Worm (Caenorhabditis elegans) whole organism, L2 larva: ENCODE measurements around the gene chpf-1.

Experiments
- F13H6.1 ChIP-seq: sonication (generic microtip); optimal IDR thresholded peaks from 2 replicates; lab custom pipeline; 2016; ENCODE audit warnings: missing genetic modification characterization, missing compliant biosample characterization
- R02D3.7 ChIP-seq: fragments of 150-350 bp; optimal IDR thresholded peaks from 2 replicates; lab custom pipeline; 2014; ENCODE audit warnings: missing biosample characterization, missing genetic modification characterization
- Y55F3AM.14 ChIP-seq: fragments of 200-800 bp; sonication (Bioruptor generic); optimal IDR thresholded peaks from 2 replicates; lab custom pipeline; 2018; ENCODE audit warnings: mild to moderate bottlenecking, missing genetic modification characterization, missing compliant biosample characterization
- ZK546.5 ChIP-seq: sonication (generic microtip); optimal IDR thresholded peaks from 2 replicates; lab custom pipeline; 2017; ENCODE audit warnings: missing biosample characterization, missing genetic modification characterization
- alr-1 ChIP-seq: fragments of 150-350 bp; optimal IDR thresholded peaks from 2 replicates; lab custom pipeline; 2014; ENCODE audit warnings: missing biosample characterization, missing genetic modification characterization
- aly-2 ChIP-seq: fragments of 150-350 bp; optimal IDR thresholded peaks from 2 replicates; lab custom pipeline; 2014; ENCODE audit warnings: missing biosample characterization, missing genetic modification characterization
- ama-1 ChIP-seq: fragments of 150-350 bp; optimal IDR thresholded peaks from 2 replicates; lab custom pipeline; 2018; ENCODE audit warnings: inconsistent platforms
- blmp-1 ChIP-seq: sonication (generic microtip); optimal IDR thresholded peaks from 2 replicates; lab custom pipeline; 2017; ENCODE audit warnings: missing genetic modification characterization, mild to moderate bottlenecking, missing compliant biosample characterization, antibody characterized with exemption, moderate library complexity; ENCODE audit not compliant: insufficient read depth
- ceh-82 ChIP-seq: fragments of 150-350 bp; optimal IDR thresholded peaks from 2 replicates; lab custom pipeline; 2014; ENCODE audit warnings: missing biosample characterization, missing genetic modification characterization
- crh-2 ChIP-seq: sonication (generic microtip); optimal IDR thresholded peaks from 2 replicates; lab custom pipeline; 2017; ENCODE audit warnings: missing biosample characterization, missing genetic modification characterization
- egl-27 ChIP-seq: sonication (generic microtip); optimal IDR thresholded peaks from 3 replicates; lab custom pipeline; 2017; ENCODE audit warnings: missing biosample characterization, missing genetic modification reagents, missing genetic modification characterization
- elt-1 ChIP-seq: fragments of 150-350 bp; optimal IDR thresholded peaks from 2 replicates; lab custom pipeline; 2014; ENCODE audit warnings: missing biosample characterization, missing genetic modification characterization
- fos-1 ChIP-seq: fragments of 150-350 bp; optimal IDR thresholded peaks from 2 replicates; lab custom pipeline; 2014; ENCODE audit warnings: missing biosample characterization, missing genetic modification characterization
- lin-39 ChIP-seq: fragments of 150-350 bp; optimal IDR thresholded peaks from 2 replicates; lab custom pipeline; 2014; ENCODE audit warnings: missing biosample characterization, missing genetic modification reagents, missing genetic modification characterization
- mab-5 ChIP-seq: fragments of 150-350 bp; optimal IDR thresholded peaks from 2 replicates; lab custom pipeline; 2014; ENCODE audit warnings: missing biosample characterization, missing genetic modification characterization
- mdl-1 ChIP-seq, 2 experiments: fragments of 150-350 bp in 1 of 2; sonication (generic microtip) in 1 of 2; optimal IDR thresholded peaks; 2 replicates each; lab custom pipeline; 2017; ENCODE audit warnings: missing biosample characterization in 2 of 2, missing genetic modification characterization in 2 of 2
- nhr-11 ChIP-seq: fragments of 150-350 bp; optimal IDR thresholded peaks from 2 replicates; lab custom pipeline; 2014; ENCODE audit warnings: missing biosample characterization, missing genetic modification characterization
- nhr-12 ChIP-seq: fragments of 150-350 bp; optimal IDR thresholded peaks from 2 replicates; lab custom pipeline; 2014; ENCODE audit warnings: missing biosample characterization, missing genetic modification characterization
- nhr-129 ChIP-seq: fragments of 150-350 bp; optimal IDR thresholded peaks from 2 replicates; lab custom pipeline; 2014; ENCODE audit warnings: missing biosample characterization, missing genetic modification characterization
- nhr-21 ChIP-seq: fragments of 150-350 bp; optimal IDR thresholded peaks from 2 replicates; lab custom pipeline; 2014; ENCODE audit warnings: missing biosample characterization, missing genetic modification characterization
- nhr-23 ChIP-seq: fragments of 150-350 bp; optimal IDR thresholded peaks from 2 replicates; lab custom pipeline; 2014; ENCODE audit warnings: missing biosample characterization, missing genetic modification reagents, missing genetic modification characterization
- nhr-237 ChIP-seq: fragments of 150-350 bp; optimal IDR thresholded peaks from 2 replicates; lab custom pipeline; 2014; ENCODE audit warnings: missing biosample characterization, missing genetic modification characterization
- peb-1 ChIP-seq: fragments of 150-350 bp; optimal IDR thresholded peaks from 2 replicates; lab custom pipeline; 2014; ENCODE audit warnings: missing biosample characterization, missing genetic modification characterization
- sem-4 ChIP-seq: fragments of 150-350 bp; optimal IDR thresholded peaks from 2 replicates; lab custom pipeline; 2014; ENCODE audit warnings: missing biosample characterization, missing genetic modification reagents, missing genetic modification characterization
- skn-1 ChIP-seq: sonication (generic microtip); optimal IDR thresholded peaks from 2 replicates; lab custom pipeline; 2017; ENCODE audit warnings: missing biosample characterization, missing genetic modification characterization
- snpc-4 ChIP-seq: fragments of 150-350 bp; optimal IDR thresholded peaks from 2 replicates; lab custom pipeline; 2014; ENCODE audit warnings: missing biosample characterization, missing genetic modification characterization
- unc-55 ChIP-seq: fragments of 150-350 bp; sonication (generic microtip); optimal IDR thresholded peaks from 3 replicates; lab custom pipeline; 2014; ENCODE audit warnings: missing biosample characterization, missing genetic modification reagents, missing genetic modification characterization
- unc-62 ChIP-seq: fragments of 150-350 bp; optimal IDR thresholded peaks from 2 replicates; lab custom pipeline; 2014; ENCODE audit warnings: missing biosample characterization, missing genetic modification reagents, missing genetic modification characterization
- ztf-1 ChIP-seq: fragments of 200-800 bp; sonication (Bioruptor generic); conservative IDR thresholded peaks from 2 replicates; pipeline ENCODE4 v1.3.6; 2022; ENCODE audit warnings: missing genetic modification characterization, missing compliant biosample characterization
- ztf-11 ChIP-seq: sonication (generic microtip); optimal IDR thresholded peaks from 2 replicates; lab custom pipeline; 2017; ENCODE audit warnings: missing biosample characterization, missing genetic modification characterization
- ztf-4 ChIP-seq: fragments of 150-350 bp; optimal IDR thresholded peaks from 2 replicates; lab custom pipeline; 2014; ENCODE audit warnings: missing biosample characterization, missing genetic modification characterization

Gene chpf-1

ce11 chrV:10229222-10229879 lies 26.1 kb upstream of the chpf-1 start, which contains the start of the genes pyt-1 and fipr-7:
pyt-1 (minus strand) TSS chrV:10229322.
fipr-7 (plus strand) TSS chrV:10229829.
- TF ChIP-seq fos-1 (tag; lab: Kevin White, UChicago) = no peak
- no peak for TF ChIP-seq Y55F3AM.14
- TF ChIP-seq snpc-4 (tag; lab: Kevin White, UChicago) = no peak
- TF ChIP-seq aly-2 (tag; lab: Kevin White, UChicago) = no peak
- TF ChIP-seq R02D3.7 (tag; lab: Kevin White, UChicago) = no peak
- TF ChIP-seq nhr-237 = no peak
- no peak for TF ChIP-seq nhr-129 (tag; lab: Kevin White, UChicago)
- TF ChIP-seq alr-1 (tag; lab: Kevin White, UChicago) = no peak
- TF ChIP-seq sem-4 (tag; lab: Kevin White, UChicago) = no peak
- TF ChIP-seq ZK546.5 (tag; lab: Kevin White, UChicago) = no peak
- TF ChIP-seq nhr-21 (tag; lab: Kevin White, UChicago) = no peak
- no peak for TF ChIP-seq skn-1 (tag; lab: Kevin White, UChicago)
- no peak for TF ChIP-seq peb-1
- TF ChIP-seq blmp-1 (tag; lab: Kevin White, UChicago) = no peak
- TF ChIP-seq elt-1 (tag; lab: Kevin White, UChicago) = no peak
- TF ChIP-seq, all 48 proteins: peak for 0

- peak; percentile 9 for TF ChIP-seq F13H6.1 (tag; lab: Kevin White, UChicago)
- no peak for TF ChIP-seq ztf-1 (GFP tag; lab: Robert Waterston, UW)
Measured at ce11 chrV:10228360-10228759, 25.1 kb upstream of the chpf-1 start, which contains the start of gene fipr-4. fipr-4 (minus strand) TSS chrV:10228460.

ce11 chrV:10227333-10227732 lies 24.0 kb upstream of the chpf-1 start, which contains the start of gene ttr-19:
ttr-19 (minus strand) TSS chrV:10227433.
- no peak for TF ChIP-seq egl-27
- no peak for TF ChIP-seq nhr-129 (tag; lab: Kevin White, UChicago)
- TF ChIP-seq ama-1 (lab: Kevin White, UChicago) = no peak

- TF ChIP-seq R02D3.7 (tag; lab: Kevin White, UChicago) (no peak), fos-1 (tag; lab: Kevin White, UChicago) (peak; percentile 62)
Measured at ce11 chrV:10225610-10226009, 22.3 kb upstream of the chpf-1 start, which contains the start of gene daf-36. daf-36 (minus strand) TSS chrV:10225710.

ce11 chrV:10224619-10225018 lies 21.3 kb upstream of the chpf-1 start:
- TF ChIP-seq ztf-1 (GFP tag; lab: Robert Waterston, UW) = no peak
- TF ChIP-seq nhr-11 (tag; lab: Kevin White, UChicago) = no peak
- no peak for TF ChIP-seq ZK546.5 (tag; lab: Kevin White, UChicago)
- peak; percentile 60 for TF ChIP-seq fos-1 (tag; lab: Kevin White, UChicago)
- no peak for TF ChIP-seq blmp-1 (tag; lab: Kevin White, UChicago)
- TF ChIP-seq F13H6.1 (tag; lab: Kevin White, UChicago) = no peak
- TF ChIP-seq ama-1 (lab: Kevin White, UChicago) = no peak
- TF ChIP-seq, all 48 proteins: peak for 1

ce11 chrV:10222007-10222406 lies 18.7 kb upstream of the chpf-1 start, which contains the start of gene C12D8.20:
C12D8.20 (plus strand) TSS chrV:10222307.
- TF ChIP-seq nhr-129 (tag; lab: Kevin White, UChicago) (no peak), crh-2 (tag; lab: Kevin White, UChicago) (no peak), alr-1 (tag; lab: Kevin White, UChicago) (no peak), egl-27 (no peak), unc-55 (GFP tag; lab: Kevin White, UChicago) (no peak), sem-4 (tag; lab: Kevin White, UChicago) (no peak), R02D3.7 (tag; lab: Kevin White, UChicago) (no peak), unc-62 (no peak), mdl-1 (tag; optimal IDR thresholded peaks at IDR 0.05; lab: Kevin White, UChicago) (no peak), ztf-4 (tag; lab: Kevin White, UChicago) (no peak), ceh-82 (tag; lab: Kevin White, UChicago) (no peak)

ce11 chrV:10221317-10221716 lies 18.0 kb upstream of the chpf-1 start, which contains the start of the genes fipr-5 and fipr-9:
fipr-5 (minus strand) TSS chrV:10221417.
fipr-9 (plus strand) TSS chrV:10221662.
- no peak for TF ChIP-seq nhr-129 (tag; lab: Kevin White, UChicago)
- TF ChIP-seq blmp-1 (tag; lab: Kevin White, UChicago) = no peak
- no peak for TF ChIP-seq lin-39 (tag; lab: Kevin White, UChicago)
- TF ChIP-seq ztf-11 (tag; lab: Kevin White, UChicago) = no peak
- TF ChIP-seq elt-1 (tag; lab: Kevin White, UChicago) = no peak
- TF ChIP-seq nhr-21 (tag; lab: Kevin White, UChicago) = no peak
- TF ChIP-seq egl-27 = no peak
- no peak for TF ChIP-seq nhr-23 (tag; lab: Kevin White, UChicago)
- TF ChIP-seq F13H6.1 (tag; lab: Kevin White, UChicago) = no peak
- TF ChIP-seq nhr-12 = no peak
- no peak for TF ChIP-seq nhr-11 (tag; lab: Kevin White, UChicago)
- TF ChIP-seq mdl-1 (tag; optimal IDR thresholded peaks at IDR 0.05; lab: Kevin White, UChicago) = no peak
- TF ChIP-seq mab-5 = no peak
- TF ChIP-seq aly-2 (tag; lab: Kevin White, UChicago) = no peak
